Fruit fly (Drosophila melanogaster): ENCODE results near the gene Dcr-1.

DNA sequence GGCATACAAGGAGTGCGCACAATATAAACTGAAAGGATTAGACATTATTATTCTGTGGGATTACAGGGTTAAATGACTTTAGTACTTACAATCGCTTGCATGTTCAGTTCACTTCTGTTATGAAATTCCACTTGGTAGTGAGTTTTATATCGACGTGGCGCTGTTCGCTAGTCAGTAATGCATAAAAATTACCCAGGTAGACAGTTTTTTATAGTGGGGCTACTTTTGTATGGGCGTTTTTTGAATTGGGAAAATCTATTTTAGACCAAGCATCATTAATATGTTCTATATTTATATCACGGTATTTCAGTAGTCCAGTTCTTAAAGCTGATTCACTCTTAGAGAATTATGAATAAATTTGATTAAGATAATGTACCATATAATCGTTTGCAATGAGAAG lies 30.8 kb upstream of the Dcr-1 start, which contains the start of gene CG43095:
- TF ChIP-seq eg (GFP tag; IDR thresholded peaks at IDR 0.05): no peak
- TF ChIP-seq Eip75B (GFP tag; optimal IDR thresholded peaks at IDR 0.05): no peak
- no peak for TF ChIP-seq dsx (GFP tag; optimal IDR thresholded peaks at IDR 0.05; ENCODE audit: poor library complexity, severe bottlenecking)
- TF ChIP-seq Blimp-1 (GFP tag; optimal IDR thresholded peaks at IDR 0.05): no peak
- TF ChIP-seq CG9139 (GFP tag; optimal IDR thresholded peaks at IDR 0.05): no peak
- TF ChIP-seq CG11762 (GFP tag; optimal IDR thresholded peaks at IDR 0.05; ENCODE audit: insufficient read depth): no peak
- TF ChIP-seq Sox15 (GFP tag; optimal IDR thresholded peaks at IDR 0.05): no peak
- no peak for TF ChIP-seq Smox (GFP tag; optimal IDR thresholded peaks at IDR 0.05)

All from whole organism, prepupa.